Worm (Caenorhabditis elegans) whole organism, mixed stage, embryonic: Measurements from ENCODE around the gene R04B3.1.

Source experiments
- M03D4.4 ChIP-seq: sonication (generic microtip); optimal IDR thresholded peaks from 2 replicates; lab custom pipeline; 2017; ENCODE audit warnings: mild to moderate bottlenecking, missing genetic modification characterization, missing compliant biosample characterization
- bed-3 ChIP-seq: fragments of 200-800 bp; sonication (Bioruptor generic); optimal IDR thresholded peaks from 3 replicates; lab custom pipeline; 2018; ENCODE audit warnings: mild to moderate bottlenecking, missing genetic modification characterization, moderate library complexity, missing compliant biosample characterization
- blmp-1 ChIP-seq: fragments of 150-350 bp; optimal IDR thresholded peaks from 2 replicates; lab custom pipeline; 2014; ENCODE audit warnings: missing biosample characterization, missing genetic modification characterization
- ceh-39 ChIP-seq: fragments of 150-350 bp; optimal IDR thresholded peaks from 2 replicates; lab custom pipeline; 2014; ENCODE audit warnings: missing biosample characterization, missing genetic modification characterization
- ces-1 ChIP-seq: fragments of 150-350 bp; optimal IDR thresholded peaks from 2 replicates; lab custom pipeline; 2014; ENCODE audit warnings: missing biosample characterization, missing genetic modification reagents, missing genetic modification characterization
- cnd-1 ChIP-seq: fragments of 200-800 bp; sonication (Bioruptor generic); optimal IDR thresholded peaks from 2 replicates; lab custom pipeline; 2018; ENCODE audit warnings: mild to moderate bottlenecking, missing genetic modification characterization, missing compliant biosample characterization
- drap-1 ChIP-seq: fragments of 200-800 bp; sonication (Bioruptor generic); optimal IDR thresholded peaks from 3 replicates; lab custom pipeline; 2018; ENCODE audit warnings: mild to moderate bottlenecking, missing genetic modification characterization, missing compliant biosample characterization
- elt-1 ChIP-seq: sonication (generic microtip); optimal IDR thresholded peaks from 2 replicates; lab custom pipeline; 2017; ENCODE audit warnings: missing genetic modification characterization, mild to moderate bottlenecking, missing compliant biosample characterization, antibody characterized with exemption, moderate library complexity, borderline replicate concordance; ENCODE audit not compliant: insufficient read depth
- elt-3 ChIP-seq: fragments of 150-350 bp; optimal IDR thresholded peaks from 2 replicates; lab custom pipeline; 2014; ENCODE audit warnings: missing biosample characterization, missing genetic modification characterization
- flh-1 ChIP-seq: fragments of 200-800 bp; sonication (Bioruptor generic); optimal IDR thresholded peaks from 2 replicates; lab custom pipeline; 2018; ENCODE audit warnings: mild to moderate bottlenecking, missing genetic modification characterization, moderate library complexity, missing compliant biosample characterization
- ham-2 ChIP-seq: fragments of 200-800 bp; sonication (Bioruptor generic); optimal IDR thresholded peaks from 2 replicates; lab custom pipeline; 2018; ENCODE audit warnings: mild to moderate bottlenecking, missing genetic modification characterization, missing compliant biosample characterization
- hlh-1 ChIP-seq: fragments of 150-350 bp; optimal IDR thresholded peaks from 2 replicates; lab custom pipeline; 2014; ENCODE audit warnings: missing biosample characterization, missing genetic modification reagents, missing genetic modification characterization
- lin-13 ChIP-seq: fragments of 150-350 bp; optimal IDR thresholded peaks from 2 replicates; lab custom pipeline; 2014; ENCODE audit warnings: missing biosample characterization, missing genetic modification characterization
- lsy-2 ChIP-seq: fragments of 150-350 bp; optimal IDR thresholded peaks from 2 replicates; lab custom pipeline; 2014; ENCODE audit warnings: missing biosample characterization, missing genetic modification characterization
- mab-5 ChIP-seq: fragments of 150-350 bp; optimal IDR thresholded peaks from 2 replicates; lab custom pipeline; 2014; ENCODE audit warnings: missing biosample characterization, missing genetic modification characterization
- mep-1 ChIP-seq: fragments of 150-350 bp; optimal IDR thresholded peaks from 2 replicates; lab custom pipeline; 2017; ENCODE audit warnings: missing biosample characterization, missing genetic modification reagents, missing genetic modification characterization, inconsistent platforms
- nhr-12 ChIP-seq: fragments of 150-350 bp; optimal IDR thresholded peaks from 2 replicates; lab custom pipeline; 2014; ENCODE audit warnings: missing biosample characterization, missing genetic modification characterization
- nhr-2 ChIP-seq: fragments of 150-350 bp; optimal IDR thresholded peaks from 2 replicates; lab custom pipeline; 2014; ENCODE audit warnings: missing biosample characterization, missing genetic modification characterization
- nhr-28 ChIP-seq: fragments of 150-350 bp; optimal IDR thresholded peaks from 2 replicates; lab custom pipeline; 2014; ENCODE audit warnings: missing biosample characterization, missing genetic modification characterization
- nhr-76 ChIP-seq: sonication (generic microtip); optimal IDR thresholded peaks from 2 replicates; lab custom pipeline; 2017; ENCODE audit warnings: missing biosample characterization, missing genetic modification characterization
- sem-2 ChIP-seq: fragments of 200-800 bp; sonication (Bioruptor generic); optimal IDR thresholded peaks from 2 replicates; lab custom pipeline; 2018; ENCODE audit warnings: mild to moderate bottlenecking, missing genetic modification characterization, missing compliant biosample characterization
- snpc-4 ChIP-seq: fragments of 150-350 bp; optimal IDR thresholded peaks from 2 replicates; lab custom pipeline; 2014; ENCODE audit warnings: missing biosample characterization, missing genetic modification characterization
- sptf-1 ChIP-seq: sonication (generic microtip); optimal IDR thresholded peaks from 2 replicates; lab custom pipeline; 2017; ENCODE audit warnings: mild to moderate bottlenecking, missing genetic modification characterization, moderate library complexity, missing compliant biosample characterization
- unc-120 ChIP-seq: sonication (generic microtip); optimal IDR thresholded peaks from 2 replicates; lab custom pipeline; 2017; ENCODE audit warnings: missing genetic modification characterization, missing compliant biosample characterization; ENCODE audit not compliant: poor library complexity, severe bottlenecking
- unc-39 ChIP-seq: fragments of 150-350 bp; optimal IDR thresholded peaks from 2 replicates; lab custom pipeline; 2014; ENCODE audit warnings: missing biosample characterization, missing genetic modification characterization
- unc-62 ChIP-seq: fragments of 150-350 bp; optimal IDR thresholded peaks from 2 replicates; lab custom pipeline; 2014; ENCODE audit warnings: missing biosample characterization, missing genetic modification reagents, missing genetic modification characterization
- zip-8 ChIP-seq: fragments of 150-350 bp; optimal IDR thresholded peaks from 2 replicates; lab custom pipeline; 2014; ENCODE audit warnings: missing biosample characterization, missing genetic modification characterization
- ztf-11 ChIP-seq: fragments of 150-350 bp; optimal IDR thresholded peaks from 2 replicates; lab custom pipeline; 2014; ENCODE audit warnings: missing biosample characterization, missing genetic modification characterization

The R04B3.1 gene

ce11 chrX:2471303-2471702 lies at the start of gene R04B3.1:
Gene R04B3.1 (minus strand): TSS chrX:2471403.
- TF ChIP-seq sem-2 (GFP tag; lab: Kevin White, UChicago): no peak
- TF ChIP-seq mab-5 (tag; lab: Kevin White, UChicago): no peak
- no peak for TF ChIP-seq snpc-4 (tag; lab: Kevin White, UChicago)
- TF ChIP-seq ham-2 (GFP tag; lab: Kevin White, UChicago): no peak
- no peak for TF ChIP-seq ceh-39
- TF ChIP-seq sptf-1 (tag; lab: Kevin White, UChicago): no peak
- no peak for TF ChIP-seq mep-1 (tag; lab: Kevin White, UChicago)
- no peak for TF ChIP-seq blmp-1 (tag; lab: Kevin White, UChicago)
- no peak for TF ChIP-seq lsy-2 (tag; lab: Kevin White, UChicago)
- no peak for TF ChIP-seq lin-13 (tag; lab: Kevin White, UChicago)
- no peak for TF ChIP-seq elt-3 (tag; lab: Kevin White, UChicago)
- no peak for TF ChIP-seq unc-62
- no peak for TF ChIP-seq drap-1
- no peak for TF ChIP-seq M03D4.4 (tag; lab: Kevin White, UChicago)
- TF ChIP-seq bed-3 (GFP tag; lab: Kevin White, UChicago): no peak
- TF ChIP-seq nhr-2 (tag; lab: Kevin White, UChicago): no peak
- TF ChIP-seq, all 35 proteins: peak for 0

- peak; percentile 97 for TF ChIP-seq hlh-1
- no peak for TF ChIP-seq blmp-1 (tag; lab: Kevin White, UChicago)
- TF ChIP-seq unc-120 (tag; lab: Kevin White, UChicago): peak; percentile 40
- peak; percentile 32 for TF ChIP-seq unc-62
- no peak for TF ChIP-seq bed-3 (GFP tag; lab: Kevin White, UChicago)
- TF ChIP-seq flh-1 (GFP tag; lab: Kevin White, UChicago): no peak
- TF ChIP-seq mab-5 (tag; lab: Kevin White, UChicago): no peak
- no peak for TF ChIP-seq nhr-12 (tag; lab: Kevin White, UChicago)
Measured at ce11 chrX:2520461-2520860, 49.3 kb upstream of the R04B3.1 start.

ce11 chrX:2516949-2517696 lies 45.9 kb upstream of the R04B3.1 start:
- peak; percentile 75 for TF ChIP-seq ces-1 (GFP tag; lab: Kevin White, UChicago)
- no peak for TF ChIP-seq unc-39 (tag; lab: Kevin White, UChicago)

- TF ChIP-seq unc-62 (no peak), mab-5 (tag; lab: Kevin White, UChicago) (no peak), lsy-2 (tag; lab: Kevin White, UChicago) (no peak), mep-1 (tag; lab: Kevin White, UChicago) (no peak), drap-1 (no peak), nhr-76 (no peak), zip-8 (tag; lab: Kevin White, UChicago) (no peak), sem-2 (GFP tag; lab: Kevin White, UChicago) (no peak), snpc-4 (tag; lab: Kevin White, UChicago) (no peak)
Measured at ce11 chrX:2515224-2515623, 44.0 kb upstream of the R04B3.1 start, which contains the start of gene syg-1. Gene syg-1 (minus strand): TSS chrX:2515324.

ce11 chrX:2513667-2514198 lies 42.5 kb upstream of the R04B3.1 start:
- no peak for TF ChIP-seq flh-1 (GFP tag; lab: Kevin White, UChicago)
- no peak for TF ChIP-seq lsy-2 (tag; lab: Kevin White, UChicago)
- TF ChIP-seq M03D4.4 (tag; lab: Kevin White, UChicago): no peak
- TF ChIP-seq ztf-11 (tag; lab: Kevin White, UChicago): no peak
- no peak for TF ChIP-seq nhr-12 (tag; lab: Kevin White, UChicago)
- no peak for TF ChIP-seq nhr-2 (tag; lab: Kevin White, UChicago)
- TF ChIP-seq elt-1: no peak
- peak; percentile 42 for TF ChIP-seq unc-62
- peak; percentile 66 for TF ChIP-seq ces-1 (GFP tag; lab: Kevin White, UChicago)
- TF ChIP-seq lin-13 (tag; lab: Kevin White, UChicago): no peak
- TF ChIP-seq mab-5 (tag; lab: Kevin White, UChicago): no peak
- TF ChIP-seq hlh-1: peak; percentile 95

ce11 chrX:2508449-2508848 lies 37.2 kb upstream of the R04B3.1 start, which contains the start of gene K02E10.7:
Gene K02E10.7 (minus strand): TSS chrX:2508549.
- no peak for TF ChIP-seq sptf-1 (tag; lab: Kevin White, UChicago)
- no peak for TF ChIP-seq nhr-28 (tag; lab: Kevin White, UChicago)
- TF ChIP-seq zip-8 (tag; lab: Kevin White, UChicago): no peak
- TF ChIP-seq lin-13 (tag; lab: Kevin White, UChicago): no peak
- no peak for TF ChIP-seq cnd-1 (tag; lab: Kevin White, UChicago)
- no peak for TF ChIP-seq flh-1 (GFP tag; lab: Kevin White, UChicago)
- TF ChIP-seq snpc-4 (tag; lab: Kevin White, UChicago): no peak
- TF ChIP-seq ztf-11 (tag; lab: Kevin White, UChicago): no peak
- no peak for TF ChIP-seq ceh-39
- no peak for TF ChIP-seq nhr-2 (tag; lab: Kevin White, UChicago)
- no peak for TF ChIP-seq elt-1
- no peak for TF ChIP-seq sem-2 (GFP tag; lab: Kevin White, UChicago)
